Worm (Caenorhabditis elegans) whole organism, late embryonic: Measurements from ENCODE around the gene cdc-25.4.

Experiments
- C08G9.2 ChIP-seq: sonication (generic microtip); optimal IDR thresholded peaks from 2 replicates; lab custom pipeline; 2016; ENCODE audit warnings: mild to moderate bottlenecking, missing genetic modification characterization, moderate library complexity, missing compliant biosample characterization
- C38D4.7 ChIP-seq: fragments of 200-800 bp; sonication (Bioruptor generic); optimal IDR thresholded peaks from 2 replicates; lab custom pipeline; 2018; ENCODE audit warnings: mild to moderate bottlenecking, missing genetic modification characterization, moderate library complexity, missing compliant biosample characterization
- K09A11.1 ChIP-seq: sonication (generic microtip); optimal IDR thresholded peaks from 2 replicates; lab custom pipeline; 2017; ENCODE audit warnings: antibody characterized with exemption, mild to moderate bottlenecking, missing genetic modification characterization, missing compliant biosample characterization; ENCODE audit not compliant: insufficient read depth
- Y22D7AL.16 ChIP-seq: sonication (generic microtip); optimal IDR thresholded peaks from 2 replicates; lab custom pipeline; 2016; ENCODE audit warnings: missing genetic modification characterization, missing compliant biosample characterization
- ahr-1 ChIP-seq: sonication (generic microtip); optimal IDR thresholded peaks from 2 replicates; lab custom pipeline; 2016; ENCODE audit warnings: missing genetic modification characterization, missing compliant biosample characterization
- ama-1 ChIP-seq: fragments of 150-350 bp; optimal IDR thresholded peaks from 2 replicates; lab custom pipeline; 2014
- ceh-18 ChIP-seq: sonication (generic microtip); optimal IDR thresholded peaks from 2 replicates; lab custom pipeline; 2016; ENCODE audit warnings: missing genetic modification characterization, missing compliant biosample characterization
- ceh-19 ChIP-seq: fragments of 200-800 bp; sonication (Bioruptor generic); optimal IDR thresholded peaks from 2 replicates; lab custom pipeline; 2018; ENCODE audit warnings: mild to moderate bottlenecking, missing genetic modification characterization, missing compliant biosample characterization
- ceh-2 ChIP-seq: sonication (generic microtip); optimal IDR thresholded peaks from 2 replicates; lab custom pipeline; 2016; ENCODE audit warnings: missing genotype, missing genetic modification characterization, missing compliant biosample characterization
- ceh-24 ChIP-seq: sonication (generic microtip); optimal IDR thresholded peaks from 2 replicates; lab custom pipeline; 2016; ENCODE audit warnings: mild to moderate bottlenecking, missing genetic modification characterization, missing compliant biosample characterization
- ceh-30 ChIP-seq: fragments of 150-350 bp; optimal IDR thresholded peaks from 2 replicates; lab custom pipeline; 2014; ENCODE audit warnings: missing biosample characterization, missing genetic modification characterization
- ceh-31 ChIP-seq: sonication (generic microtip); optimal IDR thresholded peaks from 2 replicates; lab custom pipeline; 2016; ENCODE audit warnings: missing genetic modification characterization, missing compliant biosample characterization
- ceh-48 ChIP-seq: sonication (generic microtip); optimal IDR thresholded peaks from 2 replicates; lab custom pipeline; 2016; ENCODE audit warnings: missing genetic modification characterization, inconsistent platforms, missing compliant biosample characterization
- ceh-6 ChIP-seq: fragments of 200-800 bp; sonication (Bioruptor generic); optimal IDR thresholded peaks from 2 replicates; lab custom pipeline; 2018; ENCODE audit warnings: mild to moderate bottlenecking, missing genetic modification characterization, missing compliant biosample characterization
- ceh-9 ChIP-seq: sonication (generic microtip); optimal IDR thresholded peaks from 2 replicates; lab custom pipeline; 2016; ENCODE audit warnings: mild to moderate bottlenecking, missing genetic modification characterization, inconsistent platforms, missing compliant biosample characterization
- che-1 ChIP-seq: sonication (generic microtip); optimal IDR thresholded peaks from 2 replicates; lab custom pipeline; 2016; ENCODE audit warnings: mild to moderate bottlenecking, missing genetic modification characterization, missing compliant biosample characterization
- elt-4 ChIP-seq: sonication (generic microtip); optimal IDR thresholded peaks from 2 replicates; lab custom pipeline; 2016; ENCODE audit warnings: missing genetic modification characterization, missing compliant biosample characterization
- ets-4 ChIP-seq: sonication (generic microtip); optimal IDR thresholded peaks from 2 replicates; lab custom pipeline; 2016; ENCODE audit warnings: missing genetic modification characterization, missing compliant biosample characterization
- fkh-6 ChIP-seq: sonication (generic microtip); optimal IDR thresholded peaks from 2 replicates; lab custom pipeline; 2016; ENCODE audit warnings: missing genetic modification characterization, missing compliant biosample characterization
- gmeb-2 ChIP-seq: sonication (generic microtip); optimal IDR thresholded peaks from 2 replicates; lab custom pipeline; 2016; ENCODE audit warnings: missing genetic modification characterization, inconsistent platforms, missing compliant biosample characterization
- hlh-13 ChIP-seq: fragments of 200-800 bp; sonication (Bioruptor generic); optimal IDR thresholded peaks from 2 replicates; lab custom pipeline; 2018; ENCODE audit warnings: mild to moderate bottlenecking, missing genetic modification characterization, missing compliant biosample characterization
- hlh-15 ChIP-seq: sonication (generic microtip); optimal IDR thresholded peaks from 2 replicates; lab custom pipeline; 2016; ENCODE audit warnings: missing genetic modification characterization, missing compliant biosample characterization
- hlh-8 ChIP-seq: sonication (generic microtip); optimal IDR thresholded peaks from 2 replicates; lab custom pipeline; 2016; ENCODE audit warnings: missing genotype, missing genetic modification characterization, missing compliant biosample characterization
- lim-6 ChIP-seq: sonication (generic microtip); optimal IDR thresholded peaks from 2 replicates; lab custom pipeline; 2016; ENCODE audit warnings: missing genetic modification characterization, missing compliant biosample characterization
- madf-2 ChIP-seq: sonication (generic microtip); optimal IDR thresholded peaks from 2 replicates; lab custom pipeline; 2017; ENCODE audit warnings: missing genetic modification characterization, missing compliant biosample characterization
- mec-3 ChIP-seq: sonication (generic microtip); optimal IDR thresholded peaks from 2 replicates; lab custom pipeline; 2016; ENCODE audit warnings: borderline replicate concordance, missing genetic modification characterization, missing compliant biosample characterization
- nfya-1 ChIP-seq: sonication (generic microtip); optimal IDR thresholded peaks from 2 replicates; lab custom pipeline; 2017; ENCODE audit warnings: missing genetic modification characterization, mild to moderate bottlenecking, missing compliant biosample characterization, antibody characterized with exemption, moderate library complexity
- nhr-11 ChIP-seq: fragments of 150-350 bp; optimal IDR thresholded peaks from 2 replicates; lab custom pipeline; 2014; ENCODE audit warnings: missing biosample characterization, missing genetic modification characterization
- nhr-232 ChIP-seq: sonication (generic microtip); optimal IDR thresholded peaks from 2 replicates; lab custom pipeline; 2016; ENCODE audit warnings: missing genetic modification characterization, missing compliant biosample characterization
- npax-4 ChIP-seq: sonication (generic microtip); optimal IDR thresholded peaks from 2 replicates; lab custom pipeline; 2016; ENCODE audit warnings: missing genetic modification characterization, missing compliant biosample characterization
- pag-3 ChIP-seq: sonication (generic microtip); optimal IDR thresholded peaks from 2 replicates; lab custom pipeline; 2016; ENCODE audit warnings: missing compliant biosample characterization, missing genetic modification characterization, borderline replicate concordance
- pat-9 ChIP-seq: fragments of 200-800 bp; sonication (Bioruptor generic); optimal IDR thresholded peaks from 2 replicates; lab custom pipeline; 2018; ENCODE audit warnings: mild to moderate bottlenecking, missing genetic modification characterization, moderate library complexity, missing compliant biosample characterization
- pax-1 ChIP-seq: fragments of 150-350 bp; optimal IDR thresholded peaks from 2 replicates; lab custom pipeline; 2014; ENCODE audit warnings: missing biosample characterization, missing genetic modification characterization
- pha-4 ChIP-seq: fragments of 150-350 bp; optimal IDR thresholded peaks from 2 replicates; lab custom pipeline; 2018; ENCODE audit warnings: missing biosample characterization, missing genetic modification reagents, missing genetic modification characterization
- pros-1 ChIP-seq: fragments of 150-350 bp; optimal IDR thresholded peaks from 2 replicates; lab custom pipeline; 2014; ENCODE audit warnings: missing biosample characterization, missing genetic modification reagents, missing genetic modification characterization
- sdc-2 ChIP-seq: sonication (generic microtip); optimal IDR thresholded peaks from 2 replicates; lab custom pipeline; 2016; ENCODE audit warnings: missing genotype, missing genetic modification characterization, missing compliant biosample characterization
- sox-2 ChIP-seq: fragments of 200-800 bp; sonication (Bioruptor generic); IDR thresholded peaks from 2 replicates; pipeline ENCODE4 v1.3.6; 2022; ENCODE audit warnings: missing genetic modification reagents, missing genetic modification characterization, missing compliant biosample characterization
- sox-4 ChIP-seq: sonication (generic microtip); optimal IDR thresholded peaks from 2 replicates; lab custom pipeline; 2017; ENCODE audit warnings: mild to moderate bottlenecking, missing genetic modification characterization, inconsistent platforms, missing compliant biosample characterization
- syd-9 ChIP-seq: sonication (generic microtip); optimal IDR thresholded peaks from 2 replicates; lab custom pipeline; 2016; ENCODE audit warnings: mild to moderate bottlenecking, missing genetic modification characterization, moderate library complexity, missing compliant biosample characterization
- tbx-2 ChIP-seq: sonication (generic microtip); optimal IDR thresholded peaks from 2 replicates; lab custom pipeline; 2016; ENCODE audit warnings: missing genetic modification characterization, missing compliant biosample characterization
- unc-55 ChIP-seq: sonication (generic microtip); optimal IDR thresholded peaks from 2 replicates; lab custom pipeline; 2017; ENCODE audit warnings: missing biosample characterization, missing genetic modification reagents, missing genetic modification characterization
- zip-5 ChIP-seq: sonication (generic microtip); optimal IDR thresholded peaks from 2 replicates; lab custom pipeline; 2016; ENCODE audit warnings: missing genetic modification characterization, missing compliant biosample characterization

Gene cdc-25.4

ce11 chrII:10221627-10222026 is 32.4 kb upstream of the cdc-25.4 start:
- no peak for TF ChIP-seq ets-4 (tag; lab: Kevin White, UChicago)
- TF ChIP-seq nhr-232: no peak
- TF ChIP-seq ceh-9 (tag; lab: Kevin White, UChicago): no peak
- TF ChIP-seq elt-4 (tag; lab: Kevin White, UChicago): no peak
- no peak for TF ChIP-seq zip-5 (tag; lab: Kevin White, UChicago)
- TF ChIP-seq hlh-15 (tag; lab: Kevin White, UChicago): no peak
- no peak for TF ChIP-seq ama-1
- TF ChIP-seq hlh-8 (tag; lab: Kevin White, UChicago): no peak
- TF ChIP-seq fkh-6: no peak
- TF ChIP-seq gmeb-2 (tag; lab: Kevin White, UChicago): no peak
- no peak for TF ChIP-seq pag-3
- TF ChIP-seq ceh-24 (tag; lab: Kevin White, UChicago): no peak
- no peak for TF ChIP-seq pax-1 (tag; lab: Kevin White, UChicago)
- TF ChIP-seq pros-1: no peak
- TF ChIP-seq sox-4: no peak
- TF ChIP-seq ahr-1 (tag; lab: Kevin White, UChicago): no peak
- TF ChIP-seq pat-9 (tag; lab: Kevin White, UChicago): no peak
- no peak for TF ChIP-seq sdc-2 (tag; lab: Kevin White, UChicago)
- no peak for TF ChIP-seq ceh-48 (tag; lab: Kevin White, UChicago)
- TF ChIP-seq, all 69 proteins: peak for 0

ce11 chrII:10220631-10221030 is 31.4 kb upstream of the cdc-25.4 start:
- TF ChIP-seq hlh-8 (tag; lab: Kevin White, UChicago) (no peak), ceh-2 (no peak), mec-3 (tag; lab: Kevin White, UChicago) (no peak), tbx-2 (tag; lab: Kevin White, UChicago) (no peak), C08G9.2 (tag; lab: Kevin White, UChicago) (no peak), K09A11.1 (no peak), ceh-24 (tag; lab: Kevin White, UChicago) (no peak), che-1 (tag; lab: Kevin White, UChicago) (no peak), nhr-11 (tag; lab: Kevin White, UChicago) (no peak), C38D4.7 (GFP tag; lab: Kevin White, UChicago) (no peak), nhr-232 (no peak), npax-4 (tag; lab: Kevin White, UChicago) (no peak), nfya-1 (tag; lab: Kevin White, UChicago) (no peak), Y22D7AL.16 (tag; lab: Kevin White, UChicago) (no peak), lim-6 (no peak), zip-5 (tag; lab: Kevin White, UChicago) (no peak), pha-4 (tag; lab: Kevin White, UChicago) (no peak)

ce11 chrII:10218171-10218570 is 28.9 kb upstream of the cdc-25.4 start, which contains the start of gene ref-1:
Gene ref-1, plus strand, starts transcription at chrII:10218471.
- TF ChIP-seq pros-1: no peak
- no peak for TF ChIP-seq sox-2 (GFP tag; lab: Robert Waterston, UW)
- no peak for TF ChIP-seq npax-4 (tag; lab: Kevin White, UChicago)
- TF ChIP-seq ceh-19: no peak
- TF ChIP-seq ceh-6 (GFP tag; lab: Kevin White, UChicago): no peak

ce11 chrII:10206425-10206824 is 17.2 kb upstream of the cdc-25.4 start, which contains the start of gene T01E8.1:
Gene T01E8.1, plus strand, starts transcription at chrII:10206725.
- TF ChIP-seq unc-55 (GFP tag; lab: Kevin White, UChicago) (no peak), hlh-13 (GFP tag; lab: Kevin White, UChicago) (no peak), hlh-8 (tag; lab: Kevin White, UChicago) (no peak), syd-9 (no peak), pax-1 (tag; lab: Kevin White, UChicago) (no peak), pros-1 (no peak), madf-2 (tag; lab: Kevin White, UChicago) (no peak), ceh-30 (tag; lab: Kevin White, UChicago) (no peak), ceh-18 (tag; lab: Kevin White, UChicago) (no peak), fkh-6 (no peak), ceh-19 (no peak), ceh-31 (tag; lab: Kevin White, UChicago) (no peak)
